Fruit fly (Drosophila melanogaster) S2 (cell line): Measurements from ENCODE around the gene Wbp2.
A peak's percentile ranks its signal among the peaks of the same experiment; 100 is the strongest.

Experiments used
- CG8478 ChIP-seq: fragments of >200 bp; optimal IDR thresholded peaks from 2 replicates; lab custom pipeline; 2018
- CTCF ChIP-seq, 2 experiments: fragments of >200 bp; optimal IDR thresholded peaks; 2 replicates each; lab custom pipeline; 2018

Gene Wbp2

dm6 chr3L:12849867-12850301, at the start of gene Wbp2, which contains the start of gene CG10948:
Gene Wbp2 (plus strand): TSS chr3L:12850165.
Gene CG10948 (minus strand): TSS chr3L:12850117.
- TF ChIP-seq CG8478 (lab: Kevin White, UChicago) (no peak), CTCF (optimal IDR thresholded peaks at IDR 0.05; lab: Kevin White, UChicago) (no peak)

dm6 chr3L:12800167-12800566, 49.8 kb upstream of the Wbp2 start:
- TF ChIP-seq CG8478 (lab: Kevin White, UChicago), result no peak
- TF ChIP-seq CTCF (optimal IDR thresholded peaks at IDR 0.05; lab: Kevin White, UChicago), result no peak

- no peak for TF ChIP-seq CTCF (optimal IDR thresholded peaks at IDR 0.05; lab: Kevin White, UChicago)
- no peak for TF ChIP-seq CG8478 (lab: Kevin White, UChicago)
Measured at dm6 chr3L:12802443-12802865, 47.5 kb upstream of the Wbp2 start.

- TF ChIP-seq CG8478 (lab: Kevin White, UChicago) (no peak), CTCF (optimal IDR thresholded peaks at IDR 0.05; lab: Kevin White, UChicago) (no peak)
Measured at dm6 chr3L:12803159-12804034, 46.6 kb upstream of the Wbp2 start.

dm6 chr3L:12804035-12804729, 45.8 kb upstream of the Wbp2 start:
- TF ChIP-seq CG8478 (lab: Kevin White, UChicago) (no peak), CTCF (optimal IDR thresholded peaks at IDR 0.05; lab: Kevin White, UChicago) (no peak)

dm6 chr3L:12804730-12805170, 45.2 kb upstream of the Wbp2 start, which contains the start of gene Atg1:
Gene Atg1 (minus strand): TSS chr3L:12805116.
- TF ChIP-seq CTCF (optimal IDR thresholded peaks at IDR 0.05; lab: Kevin White, UChicago) (peak; percentile 6 to 15), CG8478 (lab: Kevin White, UChicago) (no peak)

- TF ChIP-seq CTCF (optimal IDR thresholded peaks at IDR 0.05; lab: Kevin White, UChicago), result peak; percentile 35
- no peak for TF ChIP-seq CG8478 (lab: Kevin White, UChicago)
Measured at dm6 chr3L:12805660-12806289, 44.2 kb upstream of the Wbp2 start, which contains the start of gene Sap130. Gene Sap130 (plus strand): TSS chr3L:12805902.

dm6 chr3L:12806290-12806743, 43.6 kb upstream of the Wbp2 start:
- TF ChIP-seq CTCF (optimal IDR thresholded peaks at IDR 0.05; lab: Kevin White, UChicago) (no peak), CG8478 (lab: Kevin White, UChicago) (no peak)

- TF ChIP-seq CTCF (optimal IDR thresholded peaks at IDR 0.05; lab: Kevin White, UChicago) (no peak), CG8478 (lab: Kevin White, UChicago) (no peak)
Measured at dm6 chr3L:12808421-12808820, 41.5 kb upstream of the Wbp2 start, which contains the start of gene CG32110. Gene CG32110 (plus strand): TSS chr3L:12808721.

- TF ChIP-seq CG8478 (lab: Kevin White, UChicago), result no peak
- TF ChIP-seq CTCF (optimal IDR thresholded peaks at IDR 0.05; lab: Kevin White, UChicago), result no peak
Measured at dm6 chr3L:12813907-12814306, 36.1 kb upstream of the Wbp2 start, which contains the start of the genes Sf3a2 and CG42588. Gene Sf3a2 (minus strand): TSS chr3L:12814019. Gene CG42588 (plus strand): TSS chr3L:12814254.

- TF ChIP-seq CG8478 (lab: Kevin White, UChicago) (no peak), CTCF (optimal IDR thresholded peaks at IDR 0.05; lab: Kevin White, UChicago) (no peak)
Measured at dm6 chr3L:12814806-12815205, 35.2 kb upstream of the Wbp2 start.

dm6 chr3L:12815756-12816155, 34.2 kb upstream of the Wbp2 start:
- TF ChIP-seq CG8478 (lab: Kevin White, UChicago), result no peak
- TF ChIP-seq CTCF (optimal IDR thresholded peaks at IDR 0.05; lab: Kevin White, UChicago), result no peak

- TF ChIP-seq CTCF (optimal IDR thresholded peaks at IDR 0.05; lab: Kevin White, UChicago) (no peak), CG8478 (lab: Kevin White, UChicago) (no peak)
Measured at dm6 chr3L:12827705-12828104, 22.3 kb upstream of the Wbp2 start.

- TF ChIP-seq CG8478 (lab: Kevin White, UChicago) (no peak), CTCF (optimal IDR thresholded peaks at IDR 0.05; lab: Kevin White, UChicago) (no peak)
Measured at dm6 chr3L:12828532-12828931, 21.4 kb upstream of the Wbp2 start.
